Fruit fly (Drosophila melanogaster): ENCODE data around the gene CG10098.

Gene CG10098

DNA sequence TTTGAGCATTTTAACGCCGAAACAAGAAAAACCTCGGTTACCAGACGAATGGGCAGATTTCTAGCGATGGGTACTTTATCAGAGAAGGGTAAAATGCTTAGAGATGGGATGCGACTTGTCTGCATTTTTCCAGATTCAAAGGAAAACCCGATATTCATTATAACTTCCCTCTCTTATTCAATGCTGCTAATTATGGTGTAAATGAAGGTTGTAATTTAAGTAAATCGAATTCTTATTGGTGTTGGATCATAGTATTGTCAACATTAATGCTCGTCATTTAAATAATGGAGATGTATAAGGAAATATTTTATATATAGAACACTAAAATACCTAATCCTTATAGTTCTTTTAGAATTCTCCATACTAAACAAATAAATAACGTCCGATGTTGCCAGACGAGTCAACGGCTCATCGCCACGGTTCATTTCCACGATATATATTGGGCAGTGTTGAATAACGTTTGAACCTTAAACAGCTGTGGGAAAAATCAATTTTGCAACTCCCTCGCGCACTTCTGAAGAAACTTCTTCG is at the start of gene CG10098, which contains the start of gene Alh (continued):
- TF ChIP-seq Sox102F (GFP tag; optimal IDR thresholded peaks at IDR 0.05) (peak; percentile 80), CG15514 (GFP tag; optimal IDR thresholded peaks at IDR 0.05) (peak; percentile 82), Mad (GFP tag; optimal IDR thresholded peaks at IDR 0.05) (peak; percentile 73), CG31365 (tag; optimal IDR thresholded peaks at IDR 0.05) (no peak), Atf6 (GFP tag; IDR thresholded peaks at IDR 0.05) (peak; percentile 72), CG6254 (GFP tag; optimal IDR thresholded peaks at IDR 0.05) (no peak), Med (GFP tag) (peak; percentile 96), CG4707 (GFP tag; optimal IDR thresholded peaks at IDR 0.05) (no peak), stc (GFP tag; IDR thresholded peaks at IDR 0.05) (peak; percentile 32; the same call in 1 of the 2 replicates), sug (tag; optimal IDR thresholded peaks at IDR 0.05) (peak; percentile 86), CG9817 (tag; optimal IDR thresholded peaks at IDR 0.05) (peak; percentile 91), Dll (GFP tag; IDR thresholded peaks at IDR 0.05; ENCODE audit: partially characterized antibody) (peak; percentile 85), row (GFP tag; IDR thresholded peaks at IDR 0.05) (peak; percentile 90), CG2678 (tag; optimal IDR thresholded peaks at IDR 0.05) (peak; percentile 84), ewg (GFP tag; optimal IDR thresholded peaks at IDR 0.05) (peak; percentile 51), Awh (GFP tag; IDR thresholded peaks at IDR 0.05) (peak; percentile 59), chn (GFP tag; optimal IDR thresholded peaks at IDR 0.05) (peak; percentile 87), pb (GFP tag; optimal IDR thresholded peaks at IDR 0.05) (peak; percentile 75), CG3281 (GFP tag; optimal IDR thresholded peaks at IDR 0.05) (peak; percentile 71), Bdp1 (GFP tag; optimal IDR thresholded peaks at IDR 0.05) (peak; percentile 64), mirr (GFP tag; optimal IDR thresholded peaks at IDR 0.05) (no peak), yki (optimal IDR thresholded peaks at IDR 0.05) (no peak), gcm2 (GFP tag; optimal IDR thresholded peaks at IDR 0.05) (peak; percentile 60), org-1 (GFP tag; optimal IDR thresholded peaks at IDR 0.05) (no peak), CG10462 (GFP tag; optimal IDR thresholded peaks at IDR 0.05) (peak; percentile 71), CG4730 (GFP tag; IDR thresholded peaks at IDR 0.05) (peak; percentile 74), MBD-R2 (GFP tag; IDR thresholded peaks at IDR 0.05) (peak; percentile 75), inv (GFP tag; IDR thresholded peaks at IDR 0.05; ENCODE audit: partially characterized antibody) (peak; percentile 73), esg (GFP tag; conservative IDR thresholded peaks at IDR 0.05) (peak; percentile 75), NfI (GFP tag; optimal IDR thresholded peaks at IDR 0.05) (peak; percentile 82), Opbp (GFP tag; IDR thresholded peaks at IDR 0.05; ENCODE audit: partially characterized antibody) (peak; percentile 79), Oaz (GFP tag; IDR thresholded peaks at IDR 0.05) (peak; percentile 46), klu (GFP tag; IDR thresholded peaks at IDR 0.05) (peak; percentile 65; the same call in 1 of the 2 replicates), CG34224 (GFP tag; IDR thresholded peaks at IDR 0.05; ENCODE audit: partially characterized antibody) (peak; percentile 63; the same call in 2 of the 3 replicates), CG17568 (GFP tag; optimal IDR thresholded peaks at IDR 0.05) (peak; percentile 26), CG14710 (tag; optimal IDR thresholded peaks at IDR 0.05) (peak; percentile 91), amos (GFP tag; IDR thresholded peaks at IDR 0.05; ENCODE audit: partially characterized antibody) (peak; percentile 75), CG12769 (tag; optimal IDR thresholded peaks at IDR 0.05) (peak; percentile 78), CG10366 (GFP tag; IDR thresholded peaks at IDR 0.05) (peak; percentile 83), pros (GFP tag; optimal IDR thresholded peaks at IDR 0.05) (no peak), CG42726 (GFP tag; IDR thresholded peaks at IDR 0.05; ENCODE audit: partially characterized antibody) (peak; percentile 55; the same call in 1 of the 2 replicates), CG33557 (GFP tag; optimal IDR thresholded peaks at IDR 0.05) (peak; percentile 72), CG10431 (GFP tag; optimal IDR thresholded peaks at IDR 0.05) (peak; percentile 64), CG32772 (GFP tag; IDR thresholded peaks at IDR 0.05) (peak; percentile 76), Hr51 (GFP tag; optimal IDR thresholded peaks at IDR 0.05) (peak; percentile 74 to 90), HmgD (GFP tag; optimal IDR thresholded peaks at IDR 0.05) (peak; percentile 58), CG16813 (GFP tag; IDR thresholded peaks at IDR 0.05; ENCODE audit: partially characterized antibody) (peak; percentile 82), CG13296 (GFP tag; optimal IDR thresholded peaks at IDR 0.05) (peak; percentile 43), Aef1 (GFP tag; IDR thresholded peaks at IDR 0.05) (peak; percentile 50)
